Worm (Caenorhabditis elegans): ENCODE results near the gene fbxa-201.

- TF ChIP-seq K12H6.12 (tag; optimal IDR thresholded peaks at IDR 0.05) (no peak), nhr-120 (GFP tag; IDR thresholded peaks at IDR 0.05) (no peak), F10E7.11 (tag; optimal IDR thresholded peaks at IDR 0.05) (no peak), pha-4 (tag; optimal IDR thresholded peaks at IDR 0.05) (no peak), sea-2 (GFP tag; IDR thresholded peaks at IDR 0.05) (no peak), nfya-1 (tag; optimal IDR thresholded peaks at IDR 0.05; ENCODE audit: borderline replicate concordance, insufficient read depth) (no peak), lin-40 (tag; optimal IDR thresholded peaks at IDR 0.05) (no peak), dpl-1 (GFP tag; optimal IDR thresholded peaks at IDR 0.05) (no peak), unc-130 (GFP tag; optimal IDR thresholded peaks at IDR 0.05) (no peak)
Observed at ce11 chrV:1992515-1992968, 17.4 kb downstream of the fbxa-201 start, which contains the start of gene tnt-4.

Measured in whole organism, young adult.